Fruit fly (Drosophila melanogaster) whole organism, adult: ENCODE results near the gene Cp7Fc.

Experiments used
- CG11617 ChIP-seq: fragments of 200-800 bp; sonication (Bioruptor generic); optimal IDR thresholded peaks from 2 replicates; lab custom pipeline; 2017; ENCODE audit warnings: mild to moderate bottlenecking, missing biosample characterization, missing genetic modification reagents, missing genetic modification characterization
- CG12768 ChIP-seq: fragments of 200-800 bp; sonication (Bioruptor generic); optimal IDR thresholded peaks from 2 replicates; lab custom pipeline; 2017; ENCODE audit warnings: missing biosample characterization, missing genetic modification characterization, mild to moderate bottlenecking, moderate library complexity, missing genetic modification reagents
- CG14711 ChIP-seq: fragments of 200-800 bp; sonication (Bioruptor generic); optimal IDR thresholded peaks from 2 replicates; lab custom pipeline; 2018; ENCODE audit warnings: missing biosample characterization, mild to moderate bottlenecking, missing genetic modification characterization, moderate library complexity
- CG1620 ChIP-seq: fragments of 200-800 bp; sonication (Bioruptor generic); optimal IDR thresholded peaks from 2 replicates; lab custom pipeline; 2016; ENCODE audit warnings: missing biosample characterization, missing genetic modification characterization
- CG33017 ChIP-seq: fragments of 200-800 bp; sonication (Bioruptor generic); optimal IDR thresholded peaks from 2 replicates; lab custom pipeline; 2018; ENCODE audit warnings: missing biosample characterization, mild to moderate bottlenecking, missing genetic modification characterization, moderate library complexity
- CG5204 ChIP-seq: fragments of 200-800 bp; sonication (Bioruptor generic); optimal IDR thresholded peaks from 2 replicates; lab custom pipeline; 2016; ENCODE audit warnings: missing biosample characterization, missing genetic modification characterization
- CG7045 ChIP-seq: fragments of 200-800 bp; sonication (Bioruptor generic); optimal IDR thresholded peaks from 2 replicates; lab custom pipeline; 2017; ENCODE audit warnings: missing biosample characterization, mild to moderate bottlenecking, missing genetic modification characterization
- CG7101 ChIP-seq: fragments of 200-800 bp; sonication (Bioruptor generic); optimal IDR thresholded peaks from 2 replicates; lab custom pipeline; 2018; ENCODE audit warnings: missing biosample characterization, mild to moderate bottlenecking, missing genetic modification characterization, moderate library complexity
- Clk ChIP-seq: fragments of 200-800 bp; sonication (Bioruptor generic); optimal IDR thresholded peaks from 2 replicates; lab custom pipeline; 2017; ENCODE audit warnings: missing biosample characterization, missing genetic modification characterization
- Crg-1 ChIP-seq: fragments of 200-800 bp; sonication (Bioruptor generic); optimal IDR thresholded peaks from 2 replicates; lab custom pipeline; 2016; ENCODE audit warnings: missing biosample characterization, missing genetic modification characterization
- Hr96 ChIP-seq: fragments of 200-800 bp; sonication (Bioruptor generic); optimal IDR thresholded peaks from 2 replicates; lab custom pipeline; 2016; ENCODE audit warnings: missing biosample characterization, missing genetic modification characterization
- Mnt ChIP-seq: fragments of 200-800 bp; sonication (Bioruptor generic); optimal IDR thresholded peaks from 2 replicates; lab custom pipeline; 2016; ENCODE audit warnings: missing biosample characterization, mild to moderate bottlenecking, missing genetic modification characterization
- bab1 ChIP-seq: fragments of 200-800 bp; sonication (Bioruptor generic); optimal IDR thresholded peaks from 3 replicates; lab custom pipeline; 2019; ENCODE audit warnings: missing biosample characterization, mild to moderate bottlenecking, missing genetic modification characterization, moderate library complexity
- cic ChIP-seq: fragments of 200-800 bp; sonication (Bioruptor generic); optimal IDR thresholded peaks from 2 replicates; lab custom pipeline; 2017; ENCODE audit warnings: missing biosample characterization, mild to moderate bottlenecking, missing genetic modification characterization, moderate library complexity
- cnc ChIP-seq, 2 experiments: fragments of >200 bp; optimal IDR thresholded peaks; 2 replicates each; lab custom pipeline; 2017
- kay ChIP-seq: fragments of 200-800 bp; sonication (Bioruptor generic); peaks from one replicate; lab custom pipeline; 2016; ENCODE audit warnings: missing biosample characterization, missing genetic modification characterization, borderline replicate concordance
- ovo ChIP-seq: fragments of 200-800 bp; sonication (Bioruptor generic); optimal IDR thresholded peaks from 2 replicates; lab custom pipeline; 2016; ENCODE audit warnings: missing biosample characterization, missing genetic modification characterization
- pad ChIP-seq: fragments of 200-800 bp; sonication (Bioruptor generic); optimal IDR thresholded peaks from 3 replicates; lab custom pipeline; 2017; ENCODE audit warnings: missing biosample characterization, missing genetic modification characterization, mild to moderate bottlenecking, moderate library complexity, missing genetic modification reagents
- tj ChIP-seq: fragments of 200-800 bp; sonication (Bioruptor generic); optimal IDR thresholded peaks from 3 replicates; lab custom pipeline; 2017; ENCODE audit warnings: missing biosample characterization, mild to moderate bottlenecking, missing genetic modification characterization, moderate library complexity
- toe ChIP-seq: fragments of 200-800 bp; sonication (Bioruptor generic); optimal IDR thresholded peaks from 2 replicates; lab custom pipeline; 2016; ENCODE audit warnings: missing biosample characterization, missing genetic modification characterization

The Cp7Fc gene

dm6 chrX:8481462-8481861, 4.5 kb downstream of the Cp7Fc start, which contains the start of gene Cp38:
TSS of gene Cp38 (plus strand) at chrX:8481837.
- TF ChIP-seq kay, result no peak
- peak; percentile 8 for TF ChIP-seq tj
- peak; percentile 95 for TF ChIP-seq bab1 (GFP tag; lab: Kevin White, UChicago)

- TF ChIP-seq CG5204 (GFP tag; lab: Kevin White, UChicago) (no peak), Hr96 (GFP tag; lab: Kevin White, UChicago) (no peak), CG11617 (GFP tag; lab: Kevin White, UChicago) (no peak), Mnt (GFP tag; lab: Kevin White, UChicago) (no peak), CG1620 (GFP tag; lab: Kevin White, UChicago) (peak; percentile 10), CG7101 (tag; lab: Kevin White, UChicago) (no peak), tj (peak; percentile 92), bab1 (GFP tag; lab: Kevin White, UChicago) (peak; percentile 81)
Measured at dm6 chrX:8483671-8484070, 6.8 kb downstream of the Cp7Fc start, which contains the start of gene CG33223. TSS of gene CG33223 (minus strand) at chrX:8483885.

dm6 chrX:8484778-8485177, 7.9 kb downstream of the Cp7Fc start:
- TF ChIP-seq bab1 (GFP tag; lab: Kevin White, UChicago), result peak; percentile 93
- no peak for TF ChIP-seq kay
- peak; percentile 32 for TF ChIP-seq tj

- TF ChIP-seq CG7101 (tag; lab: Kevin White, UChicago) (no peak), Mnt (GFP tag; lab: Kevin White, UChicago) (no peak), CG14711 (no peak), bab1 (GFP tag; lab: Kevin White, UChicago) (no peak), CG1620 (GFP tag; lab: Kevin White, UChicago) (no peak), kay (no peak), toe (GFP tag; lab: Kevin White, UChicago) (no peak), cnc (optimal IDR thresholded peaks at IDR 0.05; lab: Kevin White, UChicago) (no peak), Hr96 (GFP tag; lab: Kevin White, UChicago) (no peak)
Measured at dm6 chrX:8489048-8489447, 12.1 kb downstream of the Cp7Fc start, which contains the start of gene CG33181. TSS of gene CG33181 (plus strand) at chrX:8489348.

dm6 chrX:8489485-8489970, 12.6 kb downstream of the Cp7Fc start, which contains the start of gene otu:
TSS of gene otu (minus strand) at chrX:8489535.
- no peak for TF ChIP-seq Mnt (GFP tag; lab: Kevin White, UChicago)
- no peak for TF ChIP-seq tj
- no peak for TF ChIP-seq ovo (GFP tag; lab: Kevin White, UChicago)
- peak; percentile 71 for TF ChIP-seq bab1 (GFP tag; lab: Kevin White, UChicago)
- TF ChIP-seq Crg-1 (GFP tag; lab: Kevin White, UChicago), result peak; percentile 19

dm6 chrX:8490291-8490975, 13.5 kb downstream of the Cp7Fc start:
- TF ChIP-seq CG5204 (GFP tag; lab: Kevin White, UChicago) (no peak), ovo (GFP tag; lab: Kevin White, UChicago) (peak; percentile 96), Clk (GFP tag; lab: Kevin White, UChicago) (no peak), kay (peak; percentile 5), pad (peak; percentile 91), Mnt (GFP tag; lab: Kevin White, UChicago) (peak; percentile 49)

- TF ChIP-seq Clk (GFP tag; lab: Kevin White, UChicago) (no peak), Hr96 (GFP tag; lab: Kevin White, UChicago) (no peak), ovo (GFP tag; lab: Kevin White, UChicago) (no peak), bab1 (GFP tag; lab: Kevin White, UChicago) (no peak), toe (GFP tag; lab: Kevin White, UChicago) (no peak), cnc (optimal IDR thresholded peaks at IDR 0.05; lab: Kevin White, UChicago) (no peak), cic (GFP tag; lab: Kevin White, UChicago) (no peak), CG7045 (GFP tag; lab: Kevin White, UChicago) (no peak), CG5204 (GFP tag; lab: Kevin White, UChicago) (no peak), tj (no peak), CG33017 (tag; lab: Kevin White, UChicago) (no peak), CG1620 (GFP tag; lab: Kevin White, UChicago) (no peak), kay (no peak), CG7101 (tag; lab: Kevin White, UChicago) (no peak), Mnt (GFP tag; lab: Kevin White, UChicago) (no peak), CG14711 (no peak), Crg-1 (GFP tag; lab: Kevin White, UChicago) (no peak), pad (no peak), CG12768 (GFP tag; lab: Kevin White, UChicago) (no peak), CG11617 (GFP tag; lab: Kevin White, UChicago) (no peak)
Measured at dm6 chrX:8490976-8491345, 14.0 kb downstream of the Cp7Fc start.
